Fruit fly (Drosophila melanogaster) S2 (cell line): ENCODE measurements around the gene CG5715.

ENCODE experiments used
- CG8478 ChIP-seq: fragments of >200 bp; optimal IDR thresholded peaks from 2 replicates; lab custom pipeline; 2018
- CTCF ChIP-seq, 2 experiments: fragments of >200 bp; optimal IDR thresholded peaks; 2 replicates each; lab custom pipeline; 2018

DNA sequence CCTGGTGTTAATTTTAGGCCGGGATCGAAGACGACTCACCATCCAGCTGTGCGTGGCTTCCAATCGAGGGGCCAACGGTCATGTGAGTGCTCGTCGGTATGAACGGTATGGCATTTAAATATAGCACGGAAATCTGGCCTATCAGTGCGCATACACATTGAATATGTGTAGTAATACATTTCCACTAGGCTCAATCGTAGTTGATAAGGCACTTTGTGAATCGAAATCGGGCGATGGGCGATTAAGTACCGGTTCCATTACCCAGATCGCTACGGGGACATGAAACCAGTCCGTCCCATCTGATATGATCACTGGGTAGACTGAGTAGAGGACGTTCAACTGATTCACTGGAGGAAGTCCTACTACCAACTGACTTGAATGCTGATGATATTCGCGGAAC, 8.8 kb downstream of the CG5715 start:
- TF ChIP-seq CTCF (optimal IDR thresholded peaks at IDR 0.05; lab: Kevin White, UChicago) (no peak), CG8478 (no peak)
